Worm (Caenorhabditis elegans): ENCODE results near the gene C25H3.16.

- TF ChIP-seq flh-1 (GFP tag; optimal IDR thresholded peaks at IDR 0.05) (no peak), pha-4 (tag; optimal IDR thresholded peaks at IDR 0.05) (no peak)
These were observed 2.8 kb upstream of the C25H3.16 start for ce11 chrII:5663180-5663791.

All from whole organism, mixed stage, embryonic.